Fruit fly (Drosophila melanogaster): ENCODE measurements around the gene bbg.

DNA sequence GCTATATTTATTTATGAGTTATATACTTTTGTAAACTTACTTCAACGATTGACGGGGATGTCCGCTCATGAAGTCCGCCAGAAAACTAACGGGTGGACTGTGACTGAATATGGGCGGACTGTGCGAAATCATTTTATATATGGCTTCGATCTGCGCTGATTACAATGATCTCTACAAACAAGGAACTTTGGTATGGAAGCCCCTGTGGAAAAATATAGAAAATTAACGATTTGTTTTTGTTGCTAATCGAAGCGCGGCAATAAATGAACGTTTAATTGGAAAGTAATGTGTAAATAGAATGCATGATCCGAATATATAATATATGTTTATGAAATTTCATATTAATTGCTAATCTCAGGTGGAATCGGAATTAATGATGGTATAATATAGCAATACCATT is 13.9 kb upstream of the bbg start:
- no peak for TF ChIP-seq CTCF (optimal IDR thresholded peaks at IDR 0.05)
- no peak for TF ChIP-seq CG8478 (optimal IDR thresholded peaks at IDR 0.05)

Data from S2 (cell line).